Worm (Caenorhabditis elegans): ENCODE results near the gene F58F12.1.

The F58F12.1 gene

ce11 chrII:6343893-6344292 lies 39.6 kb upstream of the F58F12.1 start, which contains the start of gene txt-18 (continued):
- peak; percentile 32 for TF ChIP-seq nhr-28 (tag; optimal IDR thresholded peaks at IDR 0.05)
- TF ChIP-seq zip-11 (GFP tag; IDR thresholded peaks at IDR 0.05) = no peak
- TF ChIP-seq ceh-32 (tag; optimal IDR thresholded peaks at IDR 0.05; ENCODE audit: poor library complexity) = no peak

DNA sequence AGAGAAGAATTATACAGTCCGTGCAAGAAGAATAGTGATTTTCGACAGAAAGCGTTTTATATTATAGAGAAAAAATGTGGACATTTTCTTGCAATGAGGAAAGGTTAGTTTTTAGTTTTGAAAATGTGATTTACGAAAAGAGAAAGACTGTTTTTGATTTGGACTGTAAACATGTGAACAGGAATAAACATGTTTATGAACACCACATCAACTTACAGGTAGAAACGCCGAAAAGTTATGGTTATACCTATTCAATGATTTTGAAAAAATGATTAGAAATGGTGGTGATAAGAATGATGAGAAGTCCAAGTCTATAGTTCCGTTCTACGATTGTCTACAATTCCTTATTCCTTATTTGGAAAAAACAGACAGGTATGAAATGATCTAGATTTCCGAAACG lies 38.9 kb upstream of the F58F12.1 start:
- TF ChIP-seq nhr-11 (tag; optimal IDR thresholded peaks at IDR 0.05) (no peak), T20F7.1 (GFP tag; optimal IDR thresholded peaks at IDR 0.05) (no peak), daf-16 (GFP tag; optimal IDR thresholded peaks at IDR 0.05) (no peak), daf-16 (tag; optimal IDR thresholded peaks at IDR 0.05) (peak; percentile 98)

- no peak for TF ChIP-seq daf-16 (GFP tag; optimal IDR thresholded peaks at IDR 0.05)
- peak; percentile 56 for TF ChIP-seq daf-16 (tag; optimal IDR thresholded peaks at IDR 0.05)
- TF ChIP-seq madf-9 (GFP tag; conservative IDR thresholded peaks at IDR 0.05) = peak; percentile 44
- no peak for TF ChIP-seq vab-7 (GFP tag; IDR thresholded peaks at IDR 0.05)
- TF ChIP-seq mxl-3 (GFP tag; optimal IDR thresholded peaks at IDR 0.05) = peak; percentile 38
- peak; percentile 18 for TF ChIP-seq pqm-1 (tag; optimal IDR thresholded peaks at IDR 0.05)
- TF ChIP-seq hlh-11 (tag; optimal IDR thresholded peaks at IDR 0.05) = peak; percentile 37
- TF ChIP-seq mdl-1 (tag; optimal IDR thresholded peaks at IDR 0.05) = peak in 1 of 2 experiments; percentile 66
- TF ChIP-seq ceh-28 (tag; optimal IDR thresholded peaks at IDR 0.05) = no peak
- peak; percentile 92 for TF ChIP-seq aha-1 (tag)
- peak; percentile 30 for TF ChIP-seq ztf-7 (tag; optimal IDR thresholded peaks at IDR 0.05)
- TF ChIP-seq dve-1 (tag; optimal IDR thresholded peaks at IDR 0.05; ENCODE audit: insufficient read depth) = peak; percentile 47
- TF ChIP-seq Y75B8A.6 (GFP tag; IDR thresholded peaks at IDR 0.05) = no peak
- peak; percentile 48 for TF ChIP-seq ama-1 (optimal IDR thresholded peaks at IDR 0.05)
- TF ChIP-seq Y105C5A.15 (GFP tag; IDR thresholded peaks at IDR 0.05) = 0 out of 2 replicates have a peak, but pooled peaks have one; percentile 41
- no peak for TF ChIP-seq T26A8.4 (GFP tag; IDR thresholded peaks at IDR 0.05)
- peak; percentile 11 for TF ChIP-seq nhr-28 (tag; optimal IDR thresholded peaks at IDR 0.05)
- 0 out of 2 replicates have a peak, but pooled peaks have one; percentile 27 for TF ChIP-seq snpc-1.2 (GFP tag; IDR thresholded peaks at IDR 0.05)
- TF ChIP-seq hlh-30 (tag; optimal IDR thresholded peaks at IDR 0.05; ENCODE audit: insufficient read depth) = peak; percentile 75
- no peak for TF ChIP-seq nhr-102 (tag; optimal IDR thresholded peaks at IDR 0.05)
- TF ChIP-seq sdz-12 (GFP tag; optimal IDR thresholded peaks at IDR 0.05) = no peak
- TF ChIP-seq dmd-8 (GFP tag; IDR thresholded peaks at IDR 0.05) = peak; percentile 29; the same call in 1 of the 2 replicates
These were observed 38.0 kb upstream of the F58F12.1 start, which contains the start of gene C32D5.8 for ce11 chrII:6345195-6346158. TSS of gene C32D5.8 (minus strand) at chrII:6345964.

ce11 chrII:6346551-6347079 lies 36.8 kb upstream of the F58F12.1 start:
- TF ChIP-seq aha-1 (tag) (peak; percentile 75), ZK337.2 (GFP tag; IDR thresholded peaks at IDR 0.05) (0 out of 2 replicates have a peak, but pooled peaks have one; percentile 21), cey-2 (tag; optimal IDR thresholded peaks at IDR 0.05; ENCODE audit: borderline replicate concordance, insufficient read depth) (no peak), fkh-10 (GFP tag; optimal IDR thresholded peaks at IDR 0.05) (no peak), gei-8 (GFP tag; optimal IDR thresholded peaks at IDR 0.05) (peak; percentile 58), mes-2 (tag; optimal IDR thresholded peaks at IDR 0.05; ENCODE audit: poor library complexity, severe bottlenecking) (peak; percentile 47), F26F4.8 (GFP tag; conservative IDR thresholded peaks at IDR 0.05) (no peak), rbr-2 (tag; optimal IDR thresholded peaks at IDR 0.05) (peak; percentile 4), nhr-76 (tag; optimal IDR thresholded peaks at IDR 0.05) (peak; percentile 19), daf-16 (GFP tag; optimal IDR thresholded peaks at IDR 0.05) (peak; percentile 16 to 76), daf-16 (tag; optimal IDR thresholded peaks at IDR 0.05) (peak; percentile 89), ceh-28 (tag; optimal IDR thresholded peaks at IDR 0.05) (no peak), zip-2 (tag; optimal IDR thresholded peaks at IDR 0.05) (peak; percentile 46), nhr-10 (tag; optimal IDR thresholded peaks at IDR 0.05) (no peak), mdt-29 (GFP tag; IDR thresholded peaks at IDR 0.05) (peak; percentile 86), nhr-6 (tag; optimal IDR thresholded peaks at IDR 0.05) (peak; percentile 82), tra-1 (GFP tag; IDR thresholded peaks at IDR 0.05) (peak; percentile 80), lim-7 (GFP tag; IDR thresholded peaks at IDR 0.05) (peak; percentile 53; the same call in 1 of the 2 replicates), aly-2 (tag; optimal IDR thresholded peaks at IDR 0.05) (no peak), spr-3 (GFP tag; optimal IDR thresholded peaks at IDR 0.05) (peak; percentile 50), php-3 (GFP tag; IDR thresholded peaks at IDR 0.05) (peak; percentile 74)

All from whole organism, L4 larva.